Worm (Caenorhabditis elegans): ENCODE results near the gene gei-1.

- TF ChIP-seq egl-43 (GFP tag; IDR thresholded peaks at IDR 0.05) (no peak), ztf-11 (tag; optimal IDR thresholded peaks at IDR 0.05) (no peak), snpc-4 (tag; optimal IDR thresholded peaks at IDR 0.05) (no peak), pha-4 (GFP tag; IDR thresholded peaks at IDR 0.05) (no peak), pha-4 (tag; optimal IDR thresholded peaks at IDR 0.05) (no peak), fkh-10 (GFP tag; optimal IDR thresholded peaks at IDR 0.05) (no peak), lsy-2 (tag; optimal IDR thresholded peaks at IDR 0.05) (no peak), nhr-10 (tag; optimal IDR thresholded peaks at IDR 0.05) (no peak), lin-39 (tag; optimal IDR thresholded peaks at IDR 0.05) (no peak), mes-2 (tag; optimal IDR thresholded peaks at IDR 0.05; ENCODE audit: poor library complexity, severe bottlenecking) (no peak), ces-1 (GFP tag; optimal IDR thresholded peaks at IDR 0.05) (no peak), ceh-20 (GFP tag; IDR thresholded peaks at IDR 0.05) (no peak), skn-1 (tag; optimal IDR thresholded peaks at IDR 0.05) (no peak), nhr-25 (tag; optimal IDR thresholded peaks at IDR 0.05; ENCODE audit: borderline replicate concordance, insufficient read depth) (no peak)
Measured at ce11 chrIII:3351091-3351490, 6.4 kb downstream of the gei-1 start.

Data from whole organism, L4 larva.